Worm (Caenorhabditis elegans): ENCODE data around the gene rnf-121.

rnf-121 gene

DNA sequence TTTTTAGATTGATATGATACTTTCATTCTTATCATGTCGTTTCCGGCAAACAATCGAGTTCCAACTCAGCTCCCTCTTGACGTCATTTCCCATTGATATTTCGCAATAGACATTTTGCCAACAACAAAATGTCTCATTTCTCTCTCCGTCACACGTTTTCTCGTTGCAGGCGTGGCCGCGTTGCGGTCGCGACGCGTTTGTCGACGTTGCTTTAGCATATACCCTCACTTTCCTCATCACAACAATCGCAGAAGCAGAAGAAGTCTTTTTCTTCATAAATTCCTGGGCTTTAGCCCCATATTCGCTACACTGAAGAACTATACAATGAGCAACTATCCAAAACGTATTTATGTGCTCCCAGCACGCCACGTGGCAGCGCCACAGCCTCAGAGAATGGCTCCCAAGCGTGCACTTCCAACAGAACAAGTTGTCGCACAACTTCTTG, 22.9 kb upstream of the rnf-121 start, which contains the start of gene xbp-1 (continued):
- peak; percentile 84 for TF ChIP-seq nhr-77 (tag; optimal IDR thresholded peaks at IDR 0.05)
- TF ChIP-seq isw-1 (GFP tag; IDR thresholded peaks at IDR 0.05), result peak; percentile 79
- TF ChIP-seq lsy-2 (tag; optimal IDR thresholded peaks at IDR 0.05), result peak; percentile 80 to 93
- peak; percentile 85 for TF ChIP-seq pax-3 (tag; optimal IDR thresholded peaks at IDR 0.05)
- peak in 4 of 6 experiments; percentile 25 to 75 (median 64) for TF ChIP-seq elt-3 (tag; optimal IDR thresholded peaks at IDR 0.05)
- TF ChIP-seq nhr-12 (tag; optimal IDR thresholded peaks at IDR 0.05), result no peak
- TF ChIP-seq aly-2 (tag; optimal IDR thresholded peaks at IDR 0.05), result peak; percentile 45
- TF ChIP-seq lin-14 (GFP tag; optimal IDR thresholded peaks at IDR 0.05), result peak; percentile 97
- TF ChIP-seq C34B4.2 (tag; optimal IDR thresholded peaks at IDR 0.05), result no peak
- peak; percentile 91 for TF ChIP-seq mep-1 (tag; optimal IDR thresholded peaks at IDR 0.05)
- peak; percentile 94 for TF ChIP-seq jun-1 (tag; optimal IDR thresholded peaks at IDR 0.05)
- peak; percentile 4 for TF ChIP-seq unc-62 (GFP tag; optimal IDR thresholded peaks at IDR 0.05)
- TF ChIP-seq nhr-237 (tag; optimal IDR thresholded peaks at IDR 0.05), result peak; percentile 85
- peak; percentile 90 for TF ChIP-seq fkh-10 (GFP tag; optimal IDR thresholded peaks at IDR 0.05)
- TF ChIP-seq lir-3 (tag; optimal IDR thresholded peaks at IDR 0.05; ENCODE audit: poor library complexity), result peak; percentile 59
- TF ChIP-seq ceh-8 (GFP tag; optimal IDR thresholded peaks at IDR 0.05), result peak; percentile 30
- no peak for TF ChIP-seq sox-4 (tag; optimal IDR thresholded peaks at IDR 0.05)
- no peak for TF ChIP-seq mef-2 (tag; optimal IDR thresholded peaks at IDR 0.05)
- TF ChIP-seq nhr-76 (tag; optimal IDR thresholded peaks at IDR 0.05), result no peak
- TF ChIP-seq nhr-85 (tag), result peak; percentile 73
- TF ChIP-seq C04F5.9 (tag; optimal IDR thresholded peaks at IDR 0.05), result no peak
- TF ChIP-seq blmp-1 (tag; optimal IDR thresholded peaks at IDR 0.05), result peak; percentile 82
- peak; percentile 80 for TF ChIP-seq nhr-90 (tag; optimal IDR thresholded peaks at IDR 0.05; ENCODE audit: poor library complexity)
- TF ChIP-seq hpl-2 (GFP tag; optimal IDR thresholded peaks at IDR 0.05), result peak; percentile 88
- peak; percentile 97 for TF ChIP-seq fkh-8 (tag; optimal IDR thresholded peaks at IDR 0.05)
- peak; percentile 94 for TF ChIP-seq fos-1 (tag; optimal IDR thresholded peaks at IDR 0.05)
- peak; percentile 86 for TF ChIP-seq tbx-2 (tag; optimal IDR thresholded peaks at IDR 0.05)
- no peak for TF ChIP-seq nhr-28 (tag; optimal IDR thresholded peaks at IDR 0.05)
- peak; percentile 95 for TF ChIP-seq nhr-71 (tag; optimal IDR thresholded peaks at IDR 0.05)
- TF ChIP-seq aha-1 (tag; optimal IDR thresholded peaks at IDR 0.05), result no peak
- TF ChIP-seq zip-4 (GFP tag; optimal IDR thresholded peaks at IDR 0.05), result peak; percentile 99
- TF ChIP-seq unc-86 (tag; optimal IDR thresholded peaks at IDR 0.05), result peak; percentile 64
- TF ChIP-seq nhr-11 (tag; optimal IDR thresholded peaks at IDR 0.05), result peak; percentile 75
- peak; percentile 13 for TF ChIP-seq vab-15 (tag; optimal IDR thresholded peaks at IDR 0.05)
- TF ChIP-seq ces-1 (GFP tag; optimal IDR thresholded peaks at IDR 0.05), result no peak
- TF ChIP-seq nhr-19 (GFP tag; conservative IDR thresholded peaks at IDR 0.05), result peak; percentile 67
- no peak for TF ChIP-seq hlh-4 (tag; optimal IDR thresholded peaks at IDR 0.05)
- TF ChIP-seq lin-35 (GFP tag; optimal IDR thresholded peaks at IDR 0.05), result peak; percentile 80 to 87
- TF ChIP-seq ztf-4 (tag; optimal IDR thresholded peaks at IDR 0.05), result peak; percentile 66
- TF ChIP-seq nhr-84 (tag; optimal IDR thresholded peaks at IDR 0.05), result no peak
- peak; percentile 54 for TF ChIP-seq dsc-1 (tag; optimal IDR thresholded peaks at IDR 0.05)
- TF ChIP-seq irx-1 (tag; optimal IDR thresholded peaks at IDR 0.05), result peak; percentile 45
- 0 out of 2 replicates have a peak, but pooled peaks have one; percentile 31 for TF ChIP-seq unc-98 (GFP tag; IDR thresholded peaks at IDR 0.05)
- no peak for TF ChIP-seq efl-3 (GFP tag; optimal IDR thresholded peaks at IDR 0.05)
- TF ChIP-seq xbp-1 (tag; optimal IDR thresholded peaks at IDR 0.05), result no peak
- TF ChIP-seq ama-1 (optimal IDR thresholded peaks at IDR 0.05), result peak; percentile 45
- peak; percentile 93 for TF ChIP-seq snu-23 (GFP tag; optimal IDR thresholded peaks at IDR 0.05)
- TF ChIP-seq hlh-17 (GFP tag; optimal IDR thresholded peaks at IDR 0.05; ENCODE audit: borderline replicate concordance), result no peak
- TF ChIP-seq zag-1 (tag; optimal IDR thresholded peaks at IDR 0.05), result no peak
- peak; percentile 89 for TF ChIP-seq rnt-1 (tag; optimal IDR thresholded peaks at IDR 0.05)
- peak in 1 of 2 experiments; percentile 65 for TF ChIP-seq egl-27 (tag; optimal IDR thresholded peaks at IDR 0.05)
- TF ChIP-seq Y116A8C.19 (tag; optimal IDR thresholded peaks at IDR 0.05; ENCODE audit: borderline replicate concordance), result no peak
- TF ChIP-seq fkh-4 (tag; optimal IDR thresholded peaks at IDR 0.05; ENCODE audit: borderline replicate concordance), result no peak
